Worm (Caenorhabditis elegans): ENCODE measurements around the gene R02F11.3.

- TF ChIP-seq ceh-43 (GFP tag; optimal IDR thresholded peaks at IDR 0.05) = no peak
- TF ChIP-seq blmp-1 (tag; optimal IDR thresholded peaks at IDR 0.05) = no peak
- no peak for TF ChIP-seq snpc-4 (tag; optimal IDR thresholded peaks at IDR 0.05)
- TF ChIP-seq nhr-76 (tag; optimal IDR thresholded peaks at IDR 0.05) = no peak
- no peak for TF ChIP-seq tbx-8 (GFP tag; optimal IDR thresholded peaks at IDR 0.05)
- no peak for TF ChIP-seq elt-3 (tag; optimal IDR thresholded peaks at IDR 0.05)
- TF ChIP-seq ztf-11 (tag; optimal IDR thresholded peaks at IDR 0.05) = no peak
- no peak for TF ChIP-seq unc-62 (GFP tag; optimal IDR thresholded peaks at IDR 0.05)
- no peak for TF ChIP-seq nhr-28 (tag; optimal IDR thresholded peaks at IDR 0.05)
These were observed 41.7 kb upstream of the R02F11.3 start, which contains the start of gene abhd-5.1 for ce11 chrV:4847424-4847823.
